Worm (Caenorhabditis elegans) whole organism, young adult: ENCODE results near the gene F20D1.22.

Experiments used
- C06A6.2 ChIP-seq: fragments of 200-800 bp; sonication (Bioruptor generic); conservative IDR thresholded peaks from 2 replicates; pipeline ENCODE4 v1.3.6; 2022; ENCODE audit warnings: missing genetic modification characterization, missing compliant biosample characterization
- F49E8.2 ChIP-seq: sonication (generic microtip); optimal IDR thresholded peaks from 3 replicates; lab custom pipeline; 2017; ENCODE audit warnings: missing genetic modification characterization, mild to moderate bottlenecking, missing compliant biosample characterization, antibody characterized with exemption, moderate library complexity; ENCODE audit not compliant: insufficient read depth
- Y56A3A.18 ChIP-seq: fragments of 200-800 bp; sonication (Bioruptor generic); IDR thresholded peaks from 2 replicates; pipeline ENCODE4 v1.3.6; 2022; ENCODE audit warnings: missing genetic modification reagents, missing genetic modification characterization, missing compliant biosample characterization
- athp-1 ChIP-seq: sonication (generic microtip); optimal IDR thresholded peaks from 2 replicates; lab custom pipeline; 2017; ENCODE audit warnings: mild to moderate bottlenecking, missing genetic modification characterization, missing compliant biosample characterization
- attf-6 ChIP-seq: fragments of 200-800 bp; sonication (Bioruptor generic); IDR thresholded peaks from 2 replicates; pipeline ENCODE4 v1.3.6; 2022; ENCODE audit warnings: missing genetic modification reagents, missing genetic modification characterization, missing compliant biosample characterization
- cebp-1 ChIP-seq, 2 experiments: fragments of 200-800 bp in 1 of 2; sonication (Bioruptor generic) in 1 of 2; sonication (generic microtip) in 1 of 2; IDR thresholded peaks in 1 of 2; optimal IDR thresholded peaks in 1 of 2; 2 replicates each; pipeline versions ENCODE4 v1.3.6 to Lab custom; 2017 to 2022; ENCODE audit warnings: missing compliant biosample characterization in 2 of 2, missing genetic modification characterization in 2 of 2, mild to moderate bottlenecking in 1 of 2, missing genetic modification reagents in 1 of 2, moderate library complexity in 1 of 2
- hlh-26 ChIP-seq: fragments of 200-800 bp; sonication (Bioruptor generic); conservative IDR thresholded peaks from 2 replicates; pipeline ENCODE4 v1.3.6; 2022; ENCODE audit warnings: missing genetic modification reagents, missing genetic modification characterization, missing compliant biosample characterization
- mel-28 ChIP-seq: sonication (generic microtip); optimal IDR thresholded peaks from 2 replicates; lab custom pipeline; 2016; ENCODE audit warnings: borderline replicate concordance, mild to moderate bottlenecking, missing genetic modification characterization, missing compliant biosample characterization
- nfya-1 ChIP-seq: sonication (generic microtip); optimal IDR thresholded peaks from 2 replicates; lab custom pipeline; 2017; ENCODE audit warnings: antibody characterized with exemption, missing compliant biosample characterization, missing genetic modification characterization, borderline replicate concordance; ENCODE audit not compliant: insufficient read depth
- nhr-27 ChIP-seq: fragments of 200-800 bp; sonication (Bioruptor generic); optimal IDR thresholded peaks from 2 replicates; lab custom pipeline; 2018; ENCODE audit warnings: mild to moderate bottlenecking, missing genetic modification characterization, moderate library complexity, missing compliant biosample characterization
- nhr-80 ChIP-seq: sonication (generic microtip); optimal IDR thresholded peaks from 2 replicates; lab custom pipeline; 2016; ENCODE audit warnings: missing genetic modification characterization, missing compliant biosample characterization
- sea-2 ChIP-seq: fragments of 200-800 bp; sonication (Bioruptor generic); IDR thresholded peaks from 2 replicates; pipeline ENCODE4 v1.3.6; 2022; ENCODE audit warnings: missing genetic modification characterization, missing compliant biosample characterization
- unc-62 ChIP-seq: fragments of 150-350 bp; optimal IDR thresholded peaks from 2 replicates; lab custom pipeline; 2014; ENCODE audit warnings: missing biosample characterization, missing genetic modification reagents, missing genetic modification characterization
- ztf-28 ChIP-seq: fragments of 200-800 bp; sonication (Bioruptor generic); IDR thresholded peaks from 2 replicates; pipeline ENCODE4 v1.3.6; 2022; ENCODE audit warnings: missing genetic modification reagents, missing genetic modification characterization, missing compliant biosample characterization

DNA sequence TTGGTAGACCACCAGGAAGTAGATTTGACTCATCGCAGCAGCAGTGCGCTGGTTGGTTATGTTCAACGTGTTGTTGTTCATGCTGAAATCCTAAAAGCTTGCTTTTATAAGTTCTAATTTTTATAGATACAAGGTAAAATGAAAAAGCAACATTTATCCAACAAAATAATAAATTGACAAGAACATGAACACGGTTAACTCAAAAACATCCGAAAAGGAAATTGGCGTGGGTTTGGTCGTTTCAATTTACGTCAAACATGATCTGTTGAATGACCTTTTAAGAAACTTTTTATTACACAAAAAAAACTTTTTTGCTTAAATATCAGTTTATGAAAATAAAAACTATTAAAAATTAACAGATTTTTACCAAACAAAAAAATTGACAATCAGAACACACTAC is 37.8 kb upstream of the F20D1.22 start, which contains the start of gene ntr-2:
- TF ChIP-seq Y56A3A.18 (GFP tag; lab: Robert Waterston, UW) (no peak), ztf-28 (GFP tag; lab: Robert Waterston, UW) (no peak), attf-6 (GFP tag; lab: Robert Waterston, UW) (no peak), athp-1 (tag; lab: Kevin White, UChicago) (no peak), sea-2 (GFP tag; lab: Robert Waterston, UW) (no peak), nfya-1 (tag; lab: Kevin White, UChicago) (no peak), unc-62 (GFP tag; lab: Kevin White, UChicago) (no peak), mel-28 (tag; lab: Kevin White, UChicago) (no peak), C06A6.2 (GFP tag; lab: Robert Waterston, UW) (no peak), nhr-80 (tag; lab: Kevin White, UChicago) (no peak), cebp-1 (GFP tag; IDR thresholded peaks at IDR 0.05; lab: Robert Waterston, UW) (no peak), cebp-1 (tag; optimal IDR thresholded peaks at IDR 0.05; lab: Kevin White, UChicago) (no peak), F49E8.2 (tag; lab: Kevin White, UChicago) (no peak), nhr-27 (no peak), hlh-26 (GFP tag; lab: Robert Waterston, UW) (no peak)
